Fruit fly (Drosophila melanogaster) whole organism, embryonic: ENCODE data around the gene Npc2a.
A peak's percentile ranks its signal among the peaks of the same experiment; 100 is the strongest.

Source experiments
- Ada2b ChIP-seq: fragments of 200-800 bp; sonication (Bioruptor generic); IDR thresholded peaks from 2 replicates; pipeline ENCODE4 v1.3.6; 2022; ENCODE audit warnings: missing biosample characterization, missing genetic modification characterization
- Adf1 ChIP-seq: fragments of 200-800 bp; sonication (Bioruptor generic); IDR thresholded peaks from 2 replicates; pipeline ENCODE4 v1.3.6; 2022; ENCODE audit warnings: missing biosample characterization, missing genetic modification characterization
- Asciz ChIP-seq: fragments of 200-800 bp; sonication (Bioruptor generic); optimal IDR thresholded peaks from 2 replicates; lab custom pipeline; 2017; ENCODE audit warnings: missing biosample characterization, mild to moderate bottlenecking, missing genetic modification characterization, missing genetic modification reagents
- B-H1 ChIP-seq: fragments of 200-800 bp; sonication (Bioruptor generic); IDR thresholded peaks from 3 replicates; pipeline ENCODE4 v1.3.6; 2022; ENCODE audit warnings: missing biosample characterization, missing genetic modification characterization
- Bdp1 ChIP-seq: fragments of 200-800 bp; sonication (Bioruptor generic); optimal IDR thresholded peaks from 3 replicates; lab custom pipeline; 2016; ENCODE audit warnings: missing biosample characterization, missing genetic modification characterization
- BtbVII ChIP-seq: fragments of 200-800 bp; sonication (Bioruptor generic); optimal IDR thresholded peaks from 3 replicates; lab custom pipeline; 2017; ENCODE audit warnings: missing biosample characterization, mild to moderate bottlenecking, missing genetic modification characterization
- C15 ChIP-seq: fragments of 200-800 bp; sonication (Bioruptor generic); IDR thresholded peaks from 3 replicates; pipeline ENCODE4 v1.3.6; 2022; ENCODE audit warnings: missing biosample characterization, missing genetic modification characterization
- CG10267 ChIP-seq: fragments of 200-800 bp; sonication (Bioruptor generic); optimal IDR thresholded peaks from 2 replicates; lab custom pipeline; 2018; ENCODE audit warnings: missing biosample characterization, mild to moderate bottlenecking, missing genetic modification characterization, moderate library complexity
- CG10654 ChIP-seq: fragments of 200-800 bp; sonication (Bioruptor generic); optimal IDR thresholded peaks from 2 replicates; lab custom pipeline; 2016; ENCODE audit warnings: missing biosample characterization, missing genetic modification characterization
- CG10979 ChIP-seq: fragments of 200-800 bp; sonication (Bioruptor generic); optimal IDR thresholded peaks from 2 replicates; lab custom pipeline; 2018; ENCODE audit warnings: missing biosample characterization, mild to moderate bottlenecking, missing genetic modification characterization, moderate library complexity
- CG11560 ChIP-seq: fragments of 200-800 bp; sonication (Bioruptor generic); IDR thresholded peaks from 3 replicates; pipeline ENCODE4 v1.3.6; 2022; ENCODE audit warnings: missing biosample characterization, missing genetic modification characterization
- CG15696 ChIP-seq: fragments of 200-800 bp; sonication (Bioruptor generic); optimal IDR thresholded peaks from 2 replicates; lab custom pipeline; 2019; ENCODE audit warnings: missing biosample characterization, mild to moderate bottlenecking, missing genetic modification characterization, moderate library complexity
- CG17361 ChIP-seq: fragments of 200-800 bp; sonication (Bioruptor generic); IDR thresholded peaks from 3 replicates; pipeline ENCODE4 v1.3.6; 2022; ENCODE audit warnings: missing biosample characterization, missing genetic modification characterization
- CG17385 ChIP-seq: fragments of 200-800 bp; sonication (Bioruptor generic); optimal IDR thresholded peaks from 3 replicates; lab custom pipeline; 2018; ENCODE audit warnings: missing biosample characterization, mild to moderate bottlenecking, missing genetic modification characterization
- CG18262 ChIP-seq: fragments of 200-800 bp; optimal IDR thresholded peaks from 3 replicates; lab custom pipeline; 2019; ENCODE audit warnings: missing biosample characterization, mild to moderate bottlenecking, missing genetic modification characterization, moderate library complexity
- CG2199 ChIP-seq: fragments of 200-800 bp; sonication (Bioruptor generic); IDR thresholded peaks from 3 replicates; pipeline ENCODE4 v1.3.6; 2022; ENCODE audit warnings: missing biosample characterization, missing genetic modification characterization
- CG32767 ChIP-seq: fragments of 200-800 bp; sonication (Bioruptor generic); IDR thresholded peaks from 2 replicates; pipeline ENCODE4 v1.3.6; 2022; ENCODE audit warnings: missing biosample characterization, missing genetic modification characterization
- CG33213 ChIP-seq: fragments of 200-800 bp; sonication (Bioruptor generic); optimal IDR thresholded peaks from 3 replicates; lab custom pipeline; 2016; ENCODE audit warnings: missing biosample characterization, missing genetic modification characterization
- CG34224 ChIP-seq: fragments of 200-800 bp; sonication (Bioruptor generic); IDR thresholded peaks from 3 replicates; pipeline ENCODE4 v1.3.6; 2022; ENCODE audit warnings: missing biosample characterization, missing genetic modification characterization; ENCODE audit not compliant: partially characterized antibody
- CG34376 ChIP-seq: fragments of 200-800 bp; sonication (Bioruptor generic); optimal IDR thresholded peaks from 2 replicates; lab custom pipeline; 2018; ENCODE audit warnings: missing biosample characterization, mild to moderate bottlenecking, missing genetic modification characterization
- CG7271 ChIP-seq: fragments of 200-800 bp; sonication (Bioruptor generic); optimal IDR thresholded peaks from 2 replicates; lab custom pipeline; 2018; ENCODE audit warnings: missing biosample characterization, mild to moderate bottlenecking, missing genetic modification characterization, moderate library complexity
- CG8478 ChIP-seq: fragments of >200 bp; optimal IDR thresholded peaks from 2 replicates; lab custom pipeline; 2018
- CG9932 ChIP-seq: fragments of 200-800 bp; sonication (Bioruptor generic); IDR thresholded peaks from 2 replicates; pipeline ENCODE4 v1.3.6; 2022; ENCODE audit warnings: missing biosample characterization, missing genetic modification characterization
- D19A ChIP-seq: fragments of 200-800 bp; optimal IDR thresholded peaks from 3 replicates; lab custom pipeline; 2019; ENCODE audit warnings: missing biosample characterization, mild to moderate bottlenecking, missing genetic modification characterization, moderate library complexity
- Dp ChIP-seq: fragments of 200-800 bp; sonication (Bioruptor generic); optimal IDR thresholded peaks from 2 replicates; lab custom pipeline; 2018; ENCODE audit warnings: missing biosample characterization, mild to moderate bottlenecking, missing genetic modification characterization, moderate library complexity
- Dref ChIP-seq: fragments of 200-800 bp; sonication (Bioruptor generic); IDR thresholded peaks from 2 replicates; pipeline ENCODE4 v1.3.6; 2022; ENCODE audit warnings: missing biosample characterization, missing genetic modification characterization
- E2f2 ChIP-seq: fragments of 200-800 bp; sonication (Bioruptor generic); IDR thresholded peaks from 2 replicates; pipeline ENCODE4 v1.3.6; 2022; ENCODE audit warnings: missing biosample characterization, missing genetic modification characterization
- ERR ChIP-seq: fragments of 200-800 bp; sonication (Bioruptor generic); optimal IDR thresholded peaks from 2 replicates; lab custom pipeline; 2016; ENCODE audit warnings: missing biosample characterization, missing genetic modification characterization
- Nf-YA ChIP-seq: fragments of 200-800 bp; sonication (Bioruptor generic); IDR thresholded peaks from 2 replicates; pipeline ENCODE4 v1.3.6; 2022; ENCODE audit warnings: missing biosample characterization, missing genetic modification characterization
- Nf-YB ChIP-seq: fragments of 200-800 bp; sonication (Bioruptor generic); optimal IDR thresholded peaks from 3 replicates; lab custom pipeline; 2019; ENCODE audit warnings: missing biosample characterization, mild to moderate bottlenecking, missing genetic modification characterization, moderate library complexity
- Pdp1 ChIP-seq, 2 experiments: fragments of 200-800 bp; sonication (Bioruptor generic); optimal IDR thresholded peaks; 3 replicates each; lab custom pipeline; 2016; ENCODE audit warnings: missing biosample characterization in 2 of 2, missing genetic modification characterization in 2 of 2, mild to moderate bottlenecking in 1 of 2, moderate library complexity in 1 of 2
- Six4 ChIP-seq: fragments of 200-800 bp; sonication (Bioruptor generic); optimal IDR thresholded peaks from 2 replicates; lab custom pipeline; 2016; ENCODE audit warnings: missing biosample characterization, missing genetic modification characterization
- Taf1 ChIP-seq: fragments of 200-800 bp; sonication (Bioruptor generic); IDR thresholded peaks from 2 replicates; pipeline ENCODE4 v1.3.6; 2022; ENCODE audit warnings: missing biosample characterization, missing genetic modification characterization
- Trl ChIP-seq, 3 experiments: fragments of >200 bp in 2 of 3; fragments of 200-800 bp in 1 of 3; sonication (Bioruptor generic) in 1 of 3; optimal IDR thresholded peaks; 2 replicates in 1 of 3; 3 replicates in 2 of 3; lab custom pipeline; 2016 to 2017; ENCODE audit warnings: missing biosample characterization in 1 of 3, missing genetic modification characterization in 1 of 3
- aop ChIP-seq: fragments of 200-800 bp; sonication (Bioruptor generic); IDR thresholded peaks from 2 replicates; pipeline ENCODE4 v1.3.6; 2022; ENCODE audit warnings: missing biosample characterization, missing genetic modification characterization
- cad ChIP-seq: fragments of >200 bp; optimal IDR thresholded peaks from 2 replicates; lab custom pipeline; 2017; ENCODE audit warnings: missing biosample characterization, missing genetic modification characterization
- cg ChIP-seq: fragments of 200-800 bp; sonication (Bioruptor generic); optimal IDR thresholded peaks from 3 replicates; lab custom pipeline; 2019; ENCODE audit warnings: missing biosample characterization, mild to moderate bottlenecking, missing genetic modification characterization, moderate library complexity
- crol ChIP-seq: fragments of 200-800 bp; sonication (Bioruptor generic); IDR thresholded peaks from 2 replicates; pipeline ENCODE4 v1.3.6; 2022; ENCODE audit warnings: missing biosample characterization, missing genetic modification characterization
- dmrt11E ChIP-seq: fragments of 200-800 bp; sonication (Bioruptor generic); optimal IDR thresholded peaks from 3 replicates; lab custom pipeline; 2018; ENCODE audit warnings: missing biosample characterization, mild to moderate bottlenecking, missing genetic modification characterization, moderate library complexity
- eyg ChIP-seq: fragments of 200-800 bp; sonication (Bioruptor generic); optimal IDR thresholded peaks from 3 replicates; lab custom pipeline; 2016; ENCODE audit warnings: missing biosample characterization, missing genetic modification characterization
- gsb-n ChIP-seq: fragments of 200-800 bp; sonication (Bioruptor generic); optimal IDR thresholded peaks from 3 replicates; lab custom pipeline; 2018; ENCODE audit warnings: missing biosample characterization, mild to moderate bottlenecking, missing genetic modification characterization
- insv ChIP-seq, 2 experiments: fragments of 200-800 bp; sonication (Bioruptor generic); optimal IDR thresholded peaks; 3 replicates each; lab custom pipeline; 2016 to 2018; ENCODE audit warnings: missing biosample characterization in 2 of 2, missing genetic modification characterization in 2 of 2
- klu ChIP-seq: fragments of 200-800 bp; sonication (Bioruptor generic); IDR thresholded peaks from 2 replicates; pipeline ENCODE4 v1.3.6; 2022; ENCODE audit warnings: missing biosample characterization, missing genetic modification characterization
- lmd ChIP-seq: fragments of 200-800 bp; sonication (Bioruptor generic); IDR thresholded peaks from 2 replicates; pipeline ENCODE4 v1.3.6; 2022; ENCODE audit warnings: missing biosample characterization, missing genetic modification characterization
- pfk ChIP-seq: fragments of 200-800 bp; sonication (Bioruptor generic); optimal IDR thresholded peaks from 2 replicates; lab custom pipeline; 2018; ENCODE audit warnings: missing biosample characterization, mild to moderate bottlenecking, missing genetic modification characterization, moderate library complexity
- ranshi ChIP-seq: fragments of 200-800 bp; sonication (Bioruptor generic); IDR thresholded peaks from 2 replicates; pipeline ENCODE4 v1.3.6; 2022; ENCODE audit warnings: missing biosample characterization, missing genetic modification characterization
- sr ChIP-seq: fragments of 200-800 bp; sonication (Bioruptor generic); IDR thresholded peaks from 3 replicates; pipeline ENCODE4 v1.3.6; 2022; ENCODE audit warnings: missing biosample characterization, missing genetic modification characterization
- unpg ChIP-seq: fragments of 200-800 bp; sonication (Bioruptor generic); optimal IDR thresholded peaks from 3 replicates; lab custom pipeline; 2018; ENCODE audit warnings: missing biosample characterization, mild to moderate bottlenecking, missing genetic modification characterization, moderate library complexity

The Npc2a gene

DNA sequence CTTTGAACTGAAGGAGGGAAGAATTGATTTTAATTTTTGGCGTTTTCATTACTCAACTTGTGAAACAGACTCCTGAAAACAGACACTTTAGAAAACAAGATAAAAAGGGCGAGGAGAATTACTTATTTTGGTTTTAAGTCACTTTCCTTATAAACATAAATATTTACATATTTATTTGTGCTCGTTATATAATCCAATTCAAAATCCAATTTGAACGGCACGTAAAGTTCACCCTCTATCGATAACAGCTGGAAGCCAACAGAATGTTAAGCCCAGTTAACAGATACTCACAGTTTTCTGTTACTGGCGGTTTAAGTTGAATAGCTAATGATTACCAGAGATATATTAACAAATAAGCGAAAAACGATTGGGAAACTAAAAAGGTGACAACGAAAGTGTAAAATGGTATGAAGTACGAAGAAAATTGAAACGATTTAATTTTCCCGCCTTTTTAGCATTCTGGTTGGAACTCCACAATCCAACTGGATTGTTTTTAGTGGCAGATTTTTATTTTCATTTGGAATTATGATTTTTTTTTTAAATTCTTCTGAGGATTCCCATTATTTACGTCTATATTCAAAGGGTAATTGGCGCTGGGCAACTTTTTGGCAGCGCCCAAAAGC is 8.8 kb upstream of the Npc2a start:
- TF ChIP-seq cad (GFP tag; lab: Kevin White, UChicago) (no peak), BtbVII (GFP tag; lab: Kevin White, UChicago) (no peak), CG8478 (lab: Kevin White, UChicago) (no peak), Dp (peak; percentile 23), Pdp1 (GFP tag; optimal IDR thresholded peaks at IDR 0.05; lab: Kevin White, UChicago) (peak in 1 of 2 experiments; percentile 94), E2f2 (GFP tag; lab: Robert Waterston, UW) (peak; percentile 43; the same call in 1 of the 2 replicates), Taf1 (GFP tag; lab: Robert Waterston, UW) (no peak), Dref (GFP tag; lab: Robert Waterston, UW) (0 out of 2 replicates have a peak, but pooled peaks have one; percentile 21), insv (GFP tag; optimal IDR thresholded peaks at IDR 0.05; lab: Kevin White, UChicago) (peak; percentile 93 to 97), C15 (GFP tag; lab: Robert Waterston, UW) (no peak), sr (GFP tag; lab: Robert Waterston, UW) (no peak)

- TF ChIP-seq CG33213 (GFP tag; lab: Kevin White, UChicago), result no peak
- TF ChIP-seq ERR (GFP tag; lab: Kevin White, UChicago), result no peak
- no peak for TF ChIP-seq eyg (GFP tag; lab: Kevin White, UChicago)
- TF ChIP-seq CG9932 (GFP tag; lab: Robert Waterston, UW), result peak; percentile 82
- TF ChIP-seq cad (GFP tag; lab: Kevin White, UChicago), result no peak
- TF ChIP-seq CG11560 (tag; lab: Robert Waterston, UW), result no peak
- no peak for TF ChIP-seq ranshi (GFP tag; lab: Robert Waterston, UW)
- no peak for TF ChIP-seq CG2199 (GFP tag; lab: Robert Waterston, UW)
- TF ChIP-seq CG15696, result no peak
- TF ChIP-seq D19A (tag; lab: Kevin White, UChicago), result no peak
- no peak for TF ChIP-seq CG7271
- no peak for TF ChIP-seq Nf-YB (GFP tag; lab: Kevin White, UChicago)
- TF ChIP-seq crol (GFP tag; lab: Robert Waterston, UW), result no peak
- TF ChIP-seq Bdp1 (GFP tag; lab: Kevin White, UChicago), result peak; percentile 2
- peak; percentile 58; the same call in 1 of the 3 replicates for TF ChIP-seq CG17361 (GFP tag; lab: Robert Waterston, UW)
- no peak for TF ChIP-seq CG10654 (GFP tag; lab: Kevin White, UChicago)
- TF ChIP-seq unpg (GFP tag; lab: Kevin White, UChicago), result no peak
- TF ChIP-seq Asciz, result no peak
- TF ChIP-seq Six4 (GFP tag; lab: Kevin White, UChicago), result no peak
- TF ChIP-seq Trl (optimal IDR thresholded peaks at IDR 0.05; lab: Kevin White, UChicago), result no peak
- TF ChIP-seq Trl (GFP tag; optimal IDR thresholded peaks at IDR 0.05; lab: Kevin White, UChicago), result no peak
- TF ChIP-seq B-H1 (GFP tag; lab: Robert Waterston, UW), result peak; percentile 12; the same call in 1 of the 3 replicates
- TF ChIP-seq pfk (GFP tag; lab: Kevin White, UChicago), result no peak
- peak; percentile 17 for TF ChIP-seq CG10979 (tag; lab: Kevin White, UChicago)
- peak; percentile 98 for TF ChIP-seq CG34224 (GFP tag; lab: Robert Waterston, UW)
- TF ChIP-seq Adf1 (GFP tag; lab: Robert Waterston, UW), result peak; percentile 25; the same call in 1 of the 2 replicates
- peak; percentile 34 for TF ChIP-seq CG18262
- TF ChIP-seq CG32767, result no peak
- peak; percentile 24 for TF ChIP-seq dmrt11E (tag; lab: Kevin White, UChicago)
- no peak for TF ChIP-seq aop
- no peak for TF ChIP-seq klu
- peak; percentile 53 for TF ChIP-seq CG10267
- no peak for TF ChIP-seq lmd (GFP tag; lab: Robert Waterston, UW)
- TF ChIP-seq CG17385 (GFP tag; lab: Kevin White, UChicago), result no peak
- peak; percentile 22 for TF ChIP-seq CG34376 (GFP tag; lab: Kevin White, UChicago)
- no peak for TF ChIP-seq Ada2b
- no peak for TF ChIP-seq Nf-YA (GFP tag; lab: Robert Waterston, UW)
- no peak for TF ChIP-seq gsb-n (tag; lab: Kevin White, UChicago)
- no peak for TF ChIP-seq cg (GFP tag; lab: Kevin White, UChicago)
Measured at dm6 chr2L:1980708-1981339, 7.3 kb upstream of the Npc2a start, which contains the start of the genes CG15356 and CG15362. CG15356 (minus strand) TSS chr2L:1980755. CG15362 (plus strand) TSS chr2L:1981176.
